Worm (Caenorhabditis elegans) whole organism, mixed stage, embryonic: ENCODE measurements around the gene srg-62.

ENCODE experiments used
- ceh-83 ChIP-seq: fragments of 200-800 bp; sonication (Bioruptor generic); optimal IDR thresholded peaks from 2 replicates; lab custom pipeline; 2018; ENCODE audit warnings: mild to moderate bottlenecking, missing genetic modification characterization, missing compliant biosample characterization
- elt-1 ChIP-seq: sonication (generic microtip); optimal IDR thresholded peaks from 2 replicates; lab custom pipeline; 2017; ENCODE audit warnings: missing genetic modification characterization, mild to moderate bottlenecking, missing compliant biosample characterization, antibody characterized with exemption, moderate library complexity, borderline replicate concordance; ENCODE audit not compliant: insufficient read depth
- lin-13 ChIP-seq: fragments of 150-350 bp; optimal IDR thresholded peaks from 2 replicates; lab custom pipeline; 2014; ENCODE audit warnings: missing biosample characterization, missing genetic modification characterization
- mab-5 ChIP-seq: fragments of 150-350 bp; optimal IDR thresholded peaks from 2 replicates; lab custom pipeline; 2014; ENCODE audit warnings: missing biosample characterization, missing genetic modification characterization
- nhr-237 ChIP-seq: fragments of 150-350 bp; optimal IDR thresholded peaks from 2 replicates; lab custom pipeline; 2014; ENCODE audit warnings: missing biosample characterization, missing genetic modification characterization
- pha-4 ChIP-seq: fragments of 150-350 bp; optimal IDR thresholded peaks from 2 replicates; lab custom pipeline; 2018; ENCODE audit warnings: missing biosample characterization, missing genetic modification reagents, missing genetic modification characterization
- unc-62 ChIP-seq: fragments of 150-350 bp; optimal IDR thresholded peaks from 2 replicates; lab custom pipeline; 2014; ENCODE audit warnings: missing biosample characterization, missing genetic modification reagents, missing genetic modification characterization

- TF ChIP-seq mab-5 (tag; lab: Kevin White, UChicago) (no peak), unc-62 (no peak), ceh-83 (GFP tag; lab: Kevin White, UChicago) (no peak), lin-13 (tag; lab: Kevin White, UChicago) (no peak), nhr-237 (tag; lab: Kevin White, UChicago) (no peak), elt-1 (tag; lab: Kevin White, UChicago) (no peak), pha-4 (tag; lab: Kevin White, UChicago) (no peak)
Measured at ce11 chrV:2702883-2703282, 39.3 kb downstream of the srg-62 start.
